Fruit fly (Drosophila melanogaster) whole organism, embryonic: ENCODE data around the gene Mer.

Experiments used
- ATbp ChIP-seq: fragments of 200-800 bp; sonication (Bioruptor generic); optimal IDR thresholded peaks from 2 replicates; lab custom pipeline; 2017; ENCODE audit warnings: missing biosample characterization, mild to moderate bottlenecking, missing genetic modification characterization, missing genetic modification reagents
- Antp ChIP-seq: fragments of 200-800 bp; sonication (Bioruptor generic); optimal IDR thresholded peaks from 3 replicates; lab custom pipeline; 2016; ENCODE audit warnings: missing biosample characterization, missing genetic modification characterization
- BtbVII ChIP-seq: fragments of 200-800 bp; sonication (Bioruptor generic); optimal IDR thresholded peaks from 3 replicates; lab custom pipeline; 2017; ENCODE audit warnings: missing biosample characterization, mild to moderate bottlenecking, missing genetic modification characterization
- Bteb2 ChIP-seq: fragments of 200-800 bp; sonication (Bioruptor generic); optimal IDR thresholded peaks from 2 replicates; lab custom pipeline; 2016; ENCODE audit warnings: missing biosample characterization, missing genetic modification characterization
- CG10543 ChIP-seq: fragments of 200-800 bp; sonication (Bioruptor generic); optimal IDR thresholded peaks from 3 replicates; lab custom pipeline; 2017; ENCODE audit warnings: missing biosample characterization, mild to moderate bottlenecking, missing genetic modification characterization, moderate library complexity
- CG12104 ChIP-seq: fragments of 200-800 bp; sonication (Bioruptor generic); optimal IDR thresholded peaks from 3 replicates; lab custom pipeline; 2016; ENCODE audit warnings: missing biosample characterization, missing genetic modification characterization
- CG12236 ChIP-seq: fragments of 200-800 bp; sonication (Bioruptor generic); optimal IDR thresholded peaks from 2 replicates; lab custom pipeline; 2016; ENCODE audit warnings: missing biosample characterization, missing genetic modification characterization
- CG12391 ChIP-seq: fragments of 200-800 bp; sonication (Bioruptor generic); optimal IDR thresholded peaks from 3 replicates; lab custom pipeline; 2018; ENCODE audit warnings: missing biosample characterization, mild to moderate bottlenecking, missing genetic modification characterization, moderate library complexity
- CG13123 ChIP-seq: fragments of 200-800 bp; sonication (Bioruptor generic); optimal IDR thresholded peaks from 2 replicates; lab custom pipeline; 2016; ENCODE audit warnings: missing biosample characterization, missing genetic modification characterization
- CG13424 ChIP-seq: fragments of 200-800 bp; sonication (Bioruptor generic); optimal IDR thresholded peaks from 2 replicates; lab custom pipeline; 2019; ENCODE audit warnings: missing biosample characterization, mild to moderate bottlenecking, missing genetic modification characterization, moderate library complexity
- CG16815 ChIP-seq: fragments of 200-800 bp; sonication (Bioruptor generic); optimal IDR thresholded peaks from 3 replicates; lab custom pipeline; 2017; ENCODE audit warnings: missing biosample characterization, mild to moderate bottlenecking, missing genetic modification characterization
- CG17359 ChIP-seq: fragments of 200-800 bp; sonication (Bioruptor generic); optimal IDR thresholded peaks from 3 replicates; lab custom pipeline; 2018; ENCODE audit warnings: missing biosample characterization, mild to moderate bottlenecking, missing genetic modification characterization, moderate library complexity
- CG17361 ChIP-seq: fragments of 200-800 bp; sonication (Bioruptor generic); IDR thresholded peaks from 3 replicates; pipeline ENCODE4 v1.3.6; 2022; ENCODE audit warnings: missing biosample characterization, missing genetic modification characterization
- CG17802 ChIP-seq: fragments of 200-800 bp; sonication (Bioruptor generic); optimal IDR thresholded peaks from 2 replicates; lab custom pipeline; 2018; ENCODE audit warnings: missing biosample characterization, mild to moderate bottlenecking, missing genetic modification characterization, moderate library complexity
- CG17829 ChIP-seq: fragments of 200-800 bp; optimal IDR thresholded peaks from 2 replicates; lab custom pipeline; 2019; ENCODE audit warnings: missing biosample characterization, mild to moderate bottlenecking, missing genetic modification characterization, moderate library complexity
- CG2712 ChIP-seq: fragments of 200-800 bp; optimal IDR thresholded peaks from 3 replicates; lab custom pipeline; 2019; ENCODE audit warnings: missing biosample characterization, mild to moderate bottlenecking, missing genetic modification characterization, moderate library complexity
- CG30020 ChIP-seq: fragments of 200-800 bp; optimal IDR thresholded peaks from 2 replicates; lab custom pipeline; 2019; ENCODE audit warnings: missing biosample characterization, mild to moderate bottlenecking, missing genetic modification characterization, moderate library complexity
- CG3281 ChIP-seq: fragments of 200-800 bp; sonication (Bioruptor generic); optimal IDR thresholded peaks from 3 replicates; lab custom pipeline; 2017; ENCODE audit warnings: missing biosample characterization, mild to moderate bottlenecking, missing genetic modification characterization
- CG3726 ChIP-seq: fragments of 200-800 bp; sonication (Bioruptor generic); IDR thresholded peaks from 3 replicates; pipeline ENCODE4, ENCODE4 v1.3.6; 2022; ENCODE audit warnings: missing biosample characterization, missing genetic modification characterization
- CG6175 ChIP-seq: fragments of 200-800 bp; sonication (Bioruptor generic); IDR thresholded peaks from 3 replicates; pipeline ENCODE4 v1.3.6; 2022; ENCODE audit warnings: missing biosample characterization, missing genetic modification characterization
- CG6765 ChIP-seq: fragments of 200-800 bp; sonication (Bioruptor generic); optimal IDR thresholded peaks from 3 replicates; lab custom pipeline; 2017; ENCODE audit warnings: missing biosample characterization, mild to moderate bottlenecking, missing genetic modification characterization
- CG6813 ChIP-seq: fragments of 200-800 bp; sonication (Bioruptor generic); optimal IDR thresholded peaks from 2 replicates; lab custom pipeline; 2017; ENCODE audit warnings: missing biosample characterization, missing genetic modification characterization, mild to moderate bottlenecking, moderate library complexity, missing genetic modification reagents
- CG7556 ChIP-seq: fragments of 200-800 bp; sonication (Bioruptor generic); optimal IDR thresholded peaks from 2 replicates; lab custom pipeline; 2017; ENCODE audit warnings: missing biosample characterization, mild to moderate bottlenecking, missing genetic modification characterization
- CG7987 ChIP-seq: fragments of 200-800 bp; sonication (Bioruptor generic); optimal IDR thresholded peaks from 2 replicates; lab custom pipeline; 2018; ENCODE audit warnings: missing biosample characterization, mild to moderate bottlenecking, missing genetic modification characterization, moderate library complexity
- CG8281 ChIP-seq: fragments of 200-800 bp; sonication (Bioruptor generic); optimal IDR thresholded peaks from 2 replicates; lab custom pipeline; 2018; ENCODE audit warnings: missing biosample characterization, mild to moderate bottlenecking, missing genetic modification characterization, moderate library complexity
- CG8388 ChIP-seq: fragments of 200-800 bp; sonication (Bioruptor generic); optimal IDR thresholded peaks from 2 replicates; lab custom pipeline; 2019; ENCODE audit warnings: missing biosample characterization, mild to moderate bottlenecking, missing genetic modification characterization, moderate library complexity
- CG9437 ChIP-seq: fragments of 200-800 bp; sonication (Bioruptor generic); optimal IDR thresholded peaks from 2 replicates; lab custom pipeline; 2018; ENCODE audit warnings: missing biosample characterization, mild to moderate bottlenecking, missing genetic modification characterization
- Hmr ChIP-seq: fragments of 200-800 bp; sonication (Bioruptor generic); optimal IDR thresholded peaks from 3 replicates; lab custom pipeline; 2017; ENCODE audit warnings: mild to moderate bottlenecking, missing biosample characterization, missing genetic modification reagents, missing genetic modification characterization
- Lpt ChIP-seq: fragments of >200 bp; optimal IDR thresholded peaks from 2 replicates; lab custom pipeline; 2018; ENCODE audit warnings: missing biosample characterization, missing genetic modification characterization
- Max ChIP-seq: fragments of 200-800 bp; sonication (Bioruptor generic); optimal IDR thresholded peaks from 2 replicates; lab custom pipeline; 2016; ENCODE audit warnings: missing biosample characterization, mild to moderate bottlenecking, missing genetic modification characterization
- Oli ChIP-seq: fragments of 200-800 bp; sonication (Bioruptor generic); optimal IDR thresholded peaks from 2 replicates; lab custom pipeline; 2018; ENCODE audit warnings: missing biosample characterization, mild to moderate bottlenecking, missing genetic modification characterization, moderate library complexity
- PHDP ChIP-seq: fragments of 200-800 bp; sonication (Bioruptor generic); optimal IDR thresholded peaks from 3 replicates; lab custom pipeline; 2018; ENCODE audit warnings: missing biosample characterization, mild to moderate bottlenecking, missing genetic modification characterization, moderate library complexity
- Pdp1 ChIP-seq, 2 experiments: fragments of 200-800 bp; sonication (Bioruptor generic); optimal IDR thresholded peaks; 3 replicates each; lab custom pipeline; 2016; ENCODE audit warnings: missing biosample characterization in 2 of 2, missing genetic modification characterization in 2 of 2, mild to moderate bottlenecking in 1 of 2, moderate library complexity in 1 of 2
- Vsx1 ChIP-seq: fragments of 200-800 bp; sonication (Bioruptor generic); optimal IDR thresholded peaks from 2 replicates; lab custom pipeline; 2017; ENCODE audit warnings: missing biosample characterization, mild to moderate bottlenecking, missing genetic modification characterization, missing genetic modification reagents
- az2 ChIP-seq: fragments of 200-800 bp; sonication (Bioruptor generic); optimal IDR thresholded peaks from 3 replicates; lab custom pipeline; 2016; ENCODE audit warnings: missing biosample characterization, missing genetic modification characterization
- cg ChIP-seq: fragments of 200-800 bp; sonication (Bioruptor generic); optimal IDR thresholded peaks from 3 replicates; lab custom pipeline; 2019; ENCODE audit warnings: missing biosample characterization, mild to moderate bottlenecking, missing genetic modification characterization, moderate library complexity
- chif ChIP-seq, 2 experiments: fragments of 200-800 bp; sonication (Bioruptor generic); optimal IDR thresholded peaks; 3 replicates each; lab custom pipeline; 2016; ENCODE audit warnings: missing biosample characterization in 2 of 2, missing genetic modification characterization in 2 of 2
- crp ChIP-seq, 2 experiments: fragments of 200-800 bp; sonication (Bioruptor generic); optimal IDR thresholded peaks; 2 replicates in 1 of 2; 3 replicates in 1 of 2; lab custom pipeline; 2017; ENCODE audit warnings: missing biosample characterization in 2 of 2, missing genetic modification characterization in 2 of 2, mild to moderate bottlenecking in 1 of 2, moderate library complexity in 1 of 2
- dysf ChIP-seq: fragments of 200-800 bp; sonication (Bioruptor generic); IDR thresholded peaks from 3 replicates; pipeline ENCODE4 v1.3.6; 2022; ENCODE audit warnings: missing biosample characterization, missing genetic modification characterization
- grau ChIP-seq: fragments of 200-800 bp; optimal IDR thresholded peaks from 3 replicates; lab custom pipeline; 2019; ENCODE audit warnings: missing biosample characterization, mild to moderate bottlenecking, missing genetic modification characterization, moderate library complexity
- jumu ChIP-seq: fragments of 200-800 bp; sonication (Bioruptor generic); optimal IDR thresholded peaks from 3 replicates; lab custom pipeline; 2016; ENCODE audit warnings: missing biosample characterization, missing genetic modification characterization
- ken ChIP-seq: fragments of 200-800 bp; sonication (Bioruptor generic); IDR thresholded peaks from 3 replicates; pipeline ENCODE4 v1.3.6; 2022; ENCODE audit warnings: missing biosample characterization, missing genetic modification characterization
- odd ChIP-seq: fragments of 200-800 bp; sonication (Bioruptor generic); optimal IDR thresholded peaks from 2 replicates; lab custom pipeline; 2017; ENCODE audit warnings: missing biosample characterization, mild to moderate bottlenecking, missing genetic modification characterization
- org-1 ChIP-seq: fragments of 200-800 bp; sonication (Bioruptor generic); optimal IDR thresholded peaks from 2 replicates; lab custom pipeline; 2017; ENCODE audit warnings: missing biosample characterization, missing genetic modification characterization
- pita ChIP-seq: fragments of 200-800 bp; sonication (Bioruptor generic); optimal IDR thresholded peaks from 2 replicates; lab custom pipeline; 2017; ENCODE audit warnings: missing biosample characterization, mild to moderate bottlenecking, missing genetic modification characterization
- ranshi ChIP-seq: fragments of 200-800 bp; sonication (Bioruptor generic); IDR thresholded peaks from 2 replicates; pipeline ENCODE4 v1.3.6; 2022; ENCODE audit warnings: missing biosample characterization, missing genetic modification characterization
- sd ChIP-seq: fragments of 200-800 bp; sonication (Bioruptor generic); optimal IDR thresholded peaks from 3 replicates; lab custom pipeline; 2018; ENCODE audit warnings: missing biosample characterization, mild to moderate bottlenecking, missing genetic modification characterization, moderate library complexity
- sna ChIP-seq: fragments of 200-800 bp; sonication (Bioruptor generic); IDR thresholded peaks from 2 replicates; pipeline ENCODE4 v1.3.6; 2022; ENCODE audit warnings: missing biosample characterization, missing genetic modification characterization; ENCODE audit not compliant: partially characterized antibody
- yki ChIP-seq: fragments of >200 bp; optimal IDR thresholded peaks from 3 replicates; lab custom pipeline; 2018

The Mer gene

DNA sequence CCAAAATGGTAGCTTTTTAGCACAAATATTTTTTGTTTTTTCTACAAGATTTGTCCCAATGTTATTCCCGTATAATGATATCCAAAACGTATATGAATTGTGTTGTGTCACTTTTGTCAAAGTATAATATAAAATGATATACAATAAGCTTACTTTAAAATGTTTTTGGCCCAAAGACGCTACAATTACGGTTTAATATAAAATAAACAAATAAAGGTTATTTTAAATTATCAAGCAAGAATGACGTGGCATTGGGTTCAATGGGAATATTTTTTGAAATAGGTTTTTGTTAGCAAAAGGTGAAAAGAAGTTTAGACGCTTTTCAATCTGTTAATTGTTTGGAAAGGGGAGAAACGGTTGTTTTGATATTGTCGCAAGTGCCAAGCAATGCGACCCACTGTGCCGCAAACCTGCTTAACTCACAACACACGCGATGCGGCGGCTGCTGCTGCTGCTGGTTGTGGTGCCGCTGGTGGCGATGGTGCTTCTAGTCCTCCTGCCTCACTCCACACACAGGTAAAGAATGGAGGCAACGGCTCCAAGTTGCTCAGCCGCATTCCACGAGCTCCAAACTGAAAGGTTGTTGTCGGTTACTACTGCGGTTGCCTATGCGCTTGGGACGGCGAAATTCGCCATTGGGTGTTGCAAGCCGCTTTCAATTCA lies 30.0 kb downstream of the Mer start (continued):
- TF ChIP-seq CG8281 (tag; lab: Kevin White, UChicago) (no peak), CG30020 (tag; lab: Kevin White, UChicago) (no peak), CG9437 (GFP tag; lab: Kevin White, UChicago) (peak; percentile 76), BtbVII (GFP tag; lab: Kevin White, UChicago) (peak; percentile 5), sna (GFP tag; lab: Robert Waterston, UW) (no peak), CG6765 (GFP tag; lab: Kevin White, UChicago) (peak; percentile 42), jumu (no peak), odd (GFP tag; lab: Kevin White, UChicago) (peak; percentile 58), grau (tag; lab: Kevin White, UChicago) (peak; percentile 66), CG3281 (peak; percentile 56), Lpt (no peak), sd (tag; lab: Kevin White, UChicago) (peak; percentile 95), CG10543 (GFP tag; lab: Kevin White, UChicago) (peak; percentile 24), CG17829 (tag; lab: Kevin White, UChicago) (peak; percentile 48), PHDP (tag; lab: Kevin White, UChicago) (peak; percentile 46), dysf (GFP tag; lab: Robert Waterston, UW) (peak; percentile 37; the same call in 1 of the 3 replicates), Oli (tag; lab: Kevin White, UChicago) (peak; percentile 65), CG12391 (peak; percentile 66), CG13424 (tag; lab: Kevin White, UChicago) (peak; percentile 65), CG2712 (tag; lab: Kevin White, UChicago) (peak; percentile 58), CG3726 (GFP tag; lab: Robert Waterston, UW) (no peak), ken (GFP tag; lab: Robert Waterston, UW) (no peak), yki (lab: Kevin White, UChicago) (no peak), Bteb2 (peak; percentile 31), CG7556 (GFP tag; lab: Kevin White, UChicago) (peak; percentile 85), CG16815 (GFP tag; lab: Kevin White, UChicago) (peak; percentile 61), Vsx1 (GFP tag; lab: Kevin White, UChicago) (no peak), chif (GFP tag; optimal IDR thresholded peaks at IDR 0.05; lab: Kevin White, UChicago) (peak in 1 of 2 experiments; percentile 3), CG13123 (no peak), Pdp1 (GFP tag; optimal IDR thresholded peaks at IDR 0.05; lab: Kevin White, UChicago) (peak; percentile 14 to 21), CG17359 (tag; lab: Kevin White, UChicago) (peak; percentile 35), CG12104 (GFP tag; lab: Kevin White, UChicago) (peak; percentile 61), Hmr (GFP tag; lab: Kevin White, UChicago) (peak; percentile 53), ranshi (GFP tag; lab: Robert Waterston, UW) (0 out of 2 replicates have a peak, but pooled peaks have one; percentile 28), CG7987 (no peak), CG17802 (tag; lab: Kevin White, UChicago) (no peak), Antp (GFP tag; lab: Kevin White, UChicago) (peak; percentile 22), CG12236 (no peak), cg (GFP tag; lab: Kevin White, UChicago) (peak; percentile 5), org-1 (GFP tag; lab: Kevin White, UChicago) (peak; percentile 51), crp (GFP tag; optimal IDR thresholded peaks at IDR 0.05; lab: Kevin White, UChicago) (peak in 1 of 2 experiments; percentile 1), CG6813 (GFP tag; lab: Kevin White, UChicago) (no peak), CG8388 (GFP tag; lab: Kevin White, UChicago) (peak; percentile 39), az2 (GFP tag; lab: Kevin White, UChicago) (peak; percentile 64), Max (GFP tag; lab: Kevin White, UChicago) (peak; percentile 58), ATbp (GFP tag; lab: Kevin White, UChicago) (peak; percentile 24), pita (no peak), CG6175 (peak; percentile 94), CG17361 (GFP tag; lab: Robert Waterston, UW) (peak; percentile 61; the same call in 2 of the 3 replicates)
